Fruit fly (Drosophila melanogaster): ENCODE data around the gene Nepl17.

The Nepl17 gene

DNA sequence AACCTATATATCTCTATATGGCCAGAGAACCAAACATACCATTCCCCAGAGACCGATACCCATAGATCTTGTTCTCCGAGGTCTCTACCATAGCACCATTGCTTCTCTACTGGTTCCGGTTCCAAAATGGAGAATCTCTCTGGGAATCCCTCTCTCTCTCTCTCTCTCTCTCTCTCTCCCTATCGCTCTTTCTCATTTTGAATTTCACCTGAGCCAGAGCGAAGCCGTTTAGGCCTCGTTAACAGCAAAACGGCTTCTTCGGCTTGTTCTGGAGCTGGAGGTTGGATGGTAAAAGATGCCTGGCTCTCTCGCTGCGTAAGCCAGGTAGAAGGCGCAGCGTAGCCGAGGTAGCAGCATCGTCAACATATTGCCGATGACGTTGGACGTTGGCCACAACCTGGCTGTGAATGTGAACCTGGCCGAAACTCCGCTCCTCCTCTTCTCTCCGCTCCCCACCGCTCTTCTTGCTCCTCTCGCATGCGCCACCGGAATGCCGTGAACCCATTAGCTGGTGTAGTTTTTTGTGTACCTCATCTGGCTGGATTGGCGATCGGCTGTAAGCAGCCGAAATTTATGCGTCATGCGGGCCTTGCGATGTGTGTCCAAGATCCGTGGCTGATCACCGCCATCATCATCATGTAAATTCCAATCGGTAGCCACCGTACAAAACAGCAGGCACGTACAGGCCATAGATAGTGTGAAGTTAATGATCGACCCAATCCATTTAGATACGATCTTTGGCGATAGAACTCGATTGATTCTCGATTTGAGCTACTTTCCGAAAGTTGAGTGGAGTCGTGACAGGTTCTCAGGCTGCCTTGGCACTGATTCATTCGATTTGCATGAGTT lies 11.2 kb upstream of the Nepl17 start:
- no peak for TF ChIP-seq CG30431 (GFP tag; optimal IDR thresholded peaks at IDR 0.05)
- TF ChIP-seq CG31388 (GFP tag; optimal IDR thresholded peaks at IDR 0.05): no peak
- no peak for TF ChIP-seq Doc2 (GFP tag; IDR thresholded peaks at IDR 0.05)
- TF ChIP-seq CG10565 (GFP tag; optimal IDR thresholded peaks at IDR 0.05): no peak
- peak; percentile 41; the same call in 1 of the 3 replicates for TF ChIP-seq CG2199 (GFP tag; IDR thresholded peaks at IDR 0.05)
- no peak for TF ChIP-seq Dp (GFP tag; optimal IDR thresholded peaks at IDR 0.05)
- 0 out of 2 replicates have a peak, but pooled peaks have one; percentile 23 for TF ChIP-seq chm (GFP tag; IDR thresholded peaks at IDR 0.05)
- no peak for TF ChIP-seq CG4820 (GFP tag; optimal IDR thresholded peaks at IDR 0.05)
- TF ChIP-seq Mes4 (GFP tag; optimal IDR thresholded peaks at IDR 0.05): no peak
- TF ChIP-seq Atf-2 (GFP tag; optimal IDR thresholded peaks at IDR 0.05): no peak
- TF ChIP-seq zfh2 (GFP tag; optimal IDR thresholded peaks at IDR 0.05): no peak
- TF ChIP-seq sug (tag; optimal IDR thresholded peaks at IDR 0.05): no peak
- no peak for TF ChIP-seq MESR4 (GFP tag; optimal IDR thresholded peaks at IDR 0.05)
- TF ChIP-seq cas (GFP tag; IDR thresholded peaks at IDR 0.05): no peak
- TF ChIP-seq CG10366 (GFP tag; IDR thresholded peaks at IDR 0.05): no peak
- no peak for TF ChIP-seq CG10979 (tag; optimal IDR thresholded peaks at IDR 0.05)
- no peak for TF ChIP-seq insv (GFP tag; optimal IDR thresholded peaks at IDR 0.05)
- peak; percentile 19 for TF ChIP-seq Jarid2 (GFP tag; optimal IDR thresholded peaks at IDR 0.05)
- no peak for TF ChIP-seq HLH3B (GFP tag; IDR thresholded peaks at IDR 0.05)
- TF ChIP-seq wdn (GFP tag; IDR thresholded peaks at IDR 0.05): no peak
- TF ChIP-seq CG5953 (GFP tag; IDR thresholded peaks at IDR 0.05): no peak
- no peak for TF ChIP-seq toy (GFP tag; IDR thresholded peaks at IDR 0.05)
- TF ChIP-seq chif (GFP tag; optimal IDR thresholded peaks at IDR 0.05): no peak
- TF ChIP-seq ind (GFP tag; optimal IDR thresholded peaks at IDR 0.05): no peak
- no peak for TF ChIP-seq CG17912 (GFP tag; optimal IDR thresholded peaks at IDR 0.05)
- no peak for TF ChIP-seq Hey (tag; optimal IDR thresholded peaks at IDR 0.05)
- TF ChIP-seq Dfd (GFP tag; optimal IDR thresholded peaks at IDR 0.05): no peak
- TF ChIP-seq tup (GFP tag; optimal IDR thresholded peaks at IDR 0.05): no peak
- no peak for TF ChIP-seq CTCF (GFP tag; optimal IDR thresholded peaks at IDR 0.05)
- TF ChIP-seq Myb (GFP tag; optimal IDR thresholded peaks at IDR 0.05): no peak
- no peak for TF ChIP-seq slou (GFP tag; optimal IDR thresholded peaks at IDR 0.05)
- no peak for TF ChIP-seq Rfx (GFP tag; IDR thresholded peaks at IDR 0.05)
- TF ChIP-seq pros (GFP tag; optimal IDR thresholded peaks at IDR 0.05): peak; percentile 39
- TF ChIP-seq Lhr (GFP tag; optimal IDR thresholded peaks at IDR 0.05): no peak
- no peak for TF ChIP-seq CkIIα-i1 (GFP tag; IDR thresholded peaks at IDR 0.05)
- no peak for TF ChIP-seq CG8944 (GFP tag; optimal IDR thresholded peaks at IDR 0.05)
- TF ChIP-seq sd (tag; optimal IDR thresholded peaks at IDR 0.05): peak; percentile 89
- no peak for TF ChIP-seq mirr (GFP tag; optimal IDR thresholded peaks at IDR 0.05)
- no peak for TF ChIP-seq CG1233 (GFP tag; optimal IDR thresholded peaks at IDR 0.05)
- TF ChIP-seq cwo (GFP tag; optimal IDR thresholded peaks at IDR 0.05): no peak
- TF ChIP-seq ash1 (GFP tag; optimal IDR thresholded peaks at IDR 0.05): no peak
- TF ChIP-seq Atf3 (GFP tag; optimal IDR thresholded peaks at IDR 0.05): peak; percentile 2
- TF ChIP-seq HLH54F (GFP tag; optimal IDR thresholded peaks at IDR 0.05): no peak
- no peak for TF ChIP-seq Blimp-1 (GFP tag; optimal IDR thresholded peaks at IDR 0.05)
- TF ChIP-seq CG12219 (GFP tag; optimal IDR thresholded peaks at IDR 0.05): no peak
- TF ChIP-seq fd102C (GFP tag; optimal IDR thresholded peaks at IDR 0.05): no peak
- no peak for TF ChIP-seq h (optimal IDR thresholded peaks at IDR 0.05)
- TF ChIP-seq corto (GFP tag; optimal IDR thresholded peaks at IDR 0.05): peak; percentile 9
- TF ChIP-seq CG3847 (GFP tag; IDR thresholded peaks at IDR 0.05): no peak
- TF ChIP-seq CG17385 (GFP tag; optimal IDR thresholded peaks at IDR 0.05): no peak
- TF ChIP-seq pum (GFP tag; optimal IDR thresholded peaks at IDR 0.05): no peak
